Worm (Caenorhabditis elegans): ENCODE results near the gene gst-11.

DNA sequence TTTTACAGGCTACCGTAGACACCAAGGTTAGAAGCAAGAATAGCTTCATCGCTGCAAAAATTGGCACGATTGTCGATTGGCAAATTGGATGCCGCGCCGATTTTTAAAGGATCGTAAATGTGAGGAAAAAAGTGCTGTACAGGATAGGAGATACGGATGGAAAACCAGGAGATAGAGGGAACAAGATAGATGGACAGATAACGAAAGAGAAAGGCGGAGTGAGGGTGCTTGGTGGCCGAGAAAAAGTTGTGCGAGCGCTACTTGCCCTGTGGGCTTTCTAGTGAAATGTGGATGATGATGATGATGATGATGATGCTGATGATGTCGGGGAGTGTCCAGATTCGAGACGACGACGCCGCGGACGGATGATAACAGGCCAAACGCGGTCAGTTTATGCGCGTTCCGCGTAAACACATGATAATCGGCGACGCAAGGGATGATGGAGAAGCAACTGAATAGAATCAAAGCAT is 37.2 kb downstream of the gst-11 start, which contains the start of gene T27A10.6:
- TF ChIP-seq atf-7 (tag; optimal IDR thresholded peaks at IDR 0.05) (no peak), ceh-27 (GFP tag; optimal IDR thresholded peaks at IDR 0.05) (no peak), snpc-3.4 (tag; optimal IDR thresholded peaks at IDR 0.05) (no peak), pha-4 (tag; optimal IDR thresholded peaks at IDR 0.05) (no peak), Y53F4B.3 (GFP tag; IDR thresholded peaks at IDR 0.05) (no peak)
